Fruit fly (Drosophila melanogaster) whole organism, embryonic: ENCODE data around the gene Rab8.

Experiments
- Asciz ChIP-seq: fragments of 200-800 bp; sonication (Bioruptor generic); optimal IDR thresholded peaks from 2 replicates; lab custom pipeline; 2017; ENCODE audit warnings: missing biosample characterization, mild to moderate bottlenecking, missing genetic modification characterization, missing genetic modification reagents
- Bteb2 ChIP-seq: fragments of 200-800 bp; sonication (Bioruptor generic); optimal IDR thresholded peaks from 2 replicates; lab custom pipeline; 2016; ENCODE audit warnings: missing biosample characterization, missing genetic modification characterization
- CG10543 ChIP-seq: fragments of 200-800 bp; sonication (Bioruptor generic); optimal IDR thresholded peaks from 3 replicates; lab custom pipeline; 2017; ENCODE audit warnings: missing biosample characterization, mild to moderate bottlenecking, missing genetic modification characterization, moderate library complexity
- CG10959 ChIP-seq: fragments of 200-800 bp; sonication (Bioruptor generic); IDR thresholded peaks from 2 replicates; pipeline ENCODE4 v1.3.6; 2022; ENCODE audit warnings: missing biosample characterization, missing genetic modification characterization
- CG10979 ChIP-seq: fragments of 200-800 bp; sonication (Bioruptor generic); optimal IDR thresholded peaks from 2 replicates; lab custom pipeline; 2018; ENCODE audit warnings: missing biosample characterization, mild to moderate bottlenecking, missing genetic modification characterization, moderate library complexity
- CG12942 ChIP-seq: fragments of 200-800 bp; sonication (Bioruptor generic); optimal IDR thresholded peaks from 3 replicates; lab custom pipeline; 2016; ENCODE audit warnings: missing biosample characterization, missing genetic modification characterization
- CG15514 ChIP-seq: fragments of 200-800 bp; sonication (Bioruptor generic); optimal IDR thresholded peaks from 3 replicates; lab custom pipeline; 2017; ENCODE audit warnings: missing biosample characterization, missing genetic modification characterization, mild to moderate bottlenecking, moderate library complexity, missing genetic modification reagents
- CG17829 ChIP-seq: fragments of 200-800 bp; optimal IDR thresholded peaks from 2 replicates; lab custom pipeline; 2019; ENCODE audit warnings: missing biosample characterization, mild to moderate bottlenecking, missing genetic modification characterization, moderate library complexity
- CG1792 ChIP-seq: fragments of 200-800 bp; sonication (Bioruptor generic); optimal IDR thresholded peaks from 2 replicates; lab custom pipeline; 2016; ENCODE audit warnings: missing biosample characterization, missing genetic modification characterization
- CG2678 ChIP-seq: fragments of 200-800 bp; sonication (Bioruptor generic); optimal IDR thresholded peaks from 3 replicates; lab custom pipeline; 2019; ENCODE audit warnings: missing biosample characterization, mild to moderate bottlenecking, missing genetic modification characterization, moderate library complexity
- CG32772 ChIP-seq: fragments of 200-800 bp; sonication (Bioruptor generic); IDR thresholded peaks from 2 replicates; pipeline ENCODE4 v1.3.6; 2022; ENCODE audit warnings: missing biosample characterization, missing genetic modification characterization
- CG42726 ChIP-seq: fragments of 200-800 bp; sonication (Bioruptor generic); IDR thresholded peaks from 2 replicates; pipeline ENCODE4 v1.3.6; 2022; ENCODE audit warnings: missing biosample characterization, missing genetic modification characterization; ENCODE audit not compliant: partially characterized antibody
- CG4820 ChIP-seq: fragments of 200-800 bp; sonication (Bioruptor generic); optimal IDR thresholded peaks from 3 replicates; lab custom pipeline; 2016; ENCODE audit warnings: missing biosample characterization, missing genetic modification characterization
- CG5180 ChIP-seq: fragments of 200-800 bp; sonication (Bioruptor generic); optimal IDR thresholded peaks from 3 replicates; lab custom pipeline; 2017; ENCODE audit warnings: missing biosample characterization, missing genetic modification characterization, mild to moderate bottlenecking, moderate library complexity, missing genetic modification reagents
- CG6683 ChIP-seq: fragments of 200-800 bp; sonication (Bioruptor generic); optimal IDR thresholded peaks from 2 replicates; lab custom pipeline; 2017; ENCODE audit warnings: missing biosample characterization, mild to moderate bottlenecking, missing genetic modification characterization, missing genetic modification reagents
- CG7786 ChIP-seq: fragments of 200-800 bp; sonication (Bioruptor generic); optimal IDR thresholded peaks from 2 replicates; lab custom pipeline; 2016; ENCODE audit warnings: missing biosample characterization, missing genetic modification characterization
- CG8290 ChIP-seq, 3 experiments: fragments of 200-800 bp; sonication (Bioruptor generic); optimal IDR thresholded peaks; 2 replicates each; lab custom pipeline; 2016 to 2019; ENCODE audit warnings: missing biosample characterization in 3 of 3, missing genetic modification characterization in 3 of 3, mild to moderate bottlenecking in 2 of 3, moderate library complexity in 1 of 3
- CG8359 ChIP-seq: fragments of 200-800 bp; sonication (Bioruptor generic); optimal IDR thresholded peaks from 2 replicates; lab custom pipeline; 2017; ENCODE audit warnings: missing biosample characterization, mild to moderate bottlenecking, missing genetic modification characterization, borderline replicate concordance
- Chrac-16 ChIP-seq: fragments of 200-800 bp; sonication (Bioruptor generic); optimal IDR thresholded peaks from 3 replicates; lab custom pipeline; 2016; ENCODE audit warnings: missing biosample characterization, missing genetic modification characterization
- Dll ChIP-seq: fragments of 200-800 bp; sonication (Bioruptor generic); IDR thresholded peaks from 4 replicates; pipeline ENCODE4 v1.3.6; 2022; ENCODE audit warnings: missing biosample characterization, missing genetic modification characterization; ENCODE audit not compliant: partially characterized antibody
- Dp ChIP-seq: fragments of 200-800 bp; sonication (Bioruptor generic); optimal IDR thresholded peaks from 2 replicates; lab custom pipeline; 2018; ENCODE audit warnings: missing biosample characterization, mild to moderate bottlenecking, missing genetic modification characterization, moderate library complexity
- Ets97D ChIP-seq: fragments of 200-800 bp; sonication (Bioruptor generic); optimal IDR thresholded peaks from 3 replicates; lab custom pipeline; 2016; ENCODE audit warnings: missing biosample characterization, missing genetic modification characterization
- Fer2 ChIP-seq: fragments of 200-800 bp; sonication (Bioruptor generic); optimal IDR thresholded peaks from 2 replicates; lab custom pipeline; 2018; ENCODE audit warnings: missing biosample characterization, mild to moderate bottlenecking, missing genetic modification characterization, moderate library complexity
- GATAe ChIP-seq: fragments of 200-800 bp; sonication (Bioruptor generic); conservative IDR thresholded peaks from 2 replicates; pipeline ENCODE4 v1.3.6; 2022; ENCODE audit warnings: missing biosample characterization, missing genetic modification characterization
- Meics ChIP-seq: fragments of 200-800 bp; sonication (Bioruptor generic); optimal IDR thresholded peaks from 2 replicates; lab custom pipeline; 2017; ENCODE audit warnings: missing biosample characterization, mild to moderate bottlenecking, missing genetic modification characterization
- Optix ChIP-seq: fragments of 200-800 bp; sonication (Bioruptor generic); IDR thresholded peaks from 3 replicates; pipeline ENCODE4 v1.3.6; 2022; ENCODE audit warnings: missing biosample characterization, missing genetic modification characterization
- Tbp ChIP-seq: fragments of >200 bp; optimal IDR thresholded peaks from 2 replicates; lab custom pipeline; 2018; ENCODE audit warnings: missing biosample characterization, missing genetic modification characterization
- chn ChIP-seq: fragments of 200-800 bp; sonication (Bioruptor generic); optimal IDR thresholded peaks from 2 replicates; lab custom pipeline; 2016; ENCODE audit warnings: missing biosample characterization, missing genetic modification characterization
- dati ChIP-seq: fragments of 200-800 bp; sonication (Bioruptor generic); IDR thresholded peaks from 2 replicates; pipeline ENCODE4 v1.3.6; 2022; ENCODE audit warnings: missing biosample characterization, missing genetic modification characterization
- emc ChIP-seq: fragments of 200-800 bp; sonication (Bioruptor generic); optimal IDR thresholded peaks from 2 replicates; lab custom pipeline; 2016; ENCODE audit warnings: missing biosample characterization, missing genetic modification characterization
- eyg ChIP-seq: fragments of 200-800 bp; sonication (Bioruptor generic); optimal IDR thresholded peaks from 3 replicates; lab custom pipeline; 2016; ENCODE audit warnings: missing biosample characterization, missing genetic modification characterization
- gfzf ChIP-seq: fragments of 200-800 bp; sonication (Bioruptor generic); optimal IDR thresholded peaks from 2 replicates; lab custom pipeline; 2016; ENCODE audit warnings: missing biosample characterization, mild to moderate bottlenecking, missing genetic modification characterization, moderate library complexity
- hbn ChIP-seq: fragments of 200-800 bp; sonication (Bioruptor generic); IDR thresholded peaks from 2 replicates; pipeline ENCODE4 v1.3.6; 2022; ENCODE audit warnings: missing biosample characterization, missing genetic modification characterization; ENCODE audit not compliant: partially characterized antibody
- hth ChIP-seq: fragments of >200 bp; optimal IDR thresholded peaks from 2 replicates; lab custom pipeline; 2017; ENCODE audit warnings: inconsistent platforms
- jumu ChIP-seq: fragments of 200-800 bp; sonication (Bioruptor generic); optimal IDR thresholded peaks from 3 replicates; lab custom pipeline; 2016; ENCODE audit warnings: missing biosample characterization, missing genetic modification characterization
- klu ChIP-seq: fragments of 200-800 bp; sonication (Bioruptor generic); IDR thresholded peaks from 2 replicates; pipeline ENCODE4 v1.3.6; 2022; ENCODE audit warnings: missing biosample characterization, missing genetic modification characterization
- lmd ChIP-seq: fragments of 200-800 bp; sonication (Bioruptor generic); IDR thresholded peaks from 2 replicates; pipeline ENCODE4 v1.3.6; 2022; ENCODE audit warnings: missing biosample characterization, missing genetic modification characterization
- mirr ChIP-seq: fragments of 200-800 bp; sonication (Bioruptor generic); optimal IDR thresholded peaks from 3 replicates; lab custom pipeline; 2018; ENCODE audit warnings: missing biosample characterization, mild to moderate bottlenecking, missing genetic modification characterization
- peb ChIP-seq: fragments of 200-800 bp; sonication (Bioruptor generic); IDR thresholded peaks from 2 replicates; pipeline ENCODE4 v1.3.6; 2022; ENCODE audit warnings: missing biosample characterization, missing genetic modification characterization
- pfk ChIP-seq: fragments of 200-800 bp; sonication (Bioruptor generic); optimal IDR thresholded peaks from 2 replicates; lab custom pipeline; 2018; ENCODE audit warnings: missing biosample characterization, mild to moderate bottlenecking, missing genetic modification characterization, moderate library complexity
- pros ChIP-seq: fragments of 200-800 bp; sonication (Bioruptor generic); optimal IDR thresholded peaks from 3 replicates; lab custom pipeline; 2019; ENCODE audit warnings: missing biosample characterization, mild to moderate bottlenecking, missing genetic modification characterization, moderate library complexity
- pzg ChIP-seq: fragments of 200-800 bp; sonication (Bioruptor generic); optimal IDR thresholded peaks from 3 replicates; lab custom pipeline; 2018; ENCODE audit warnings: missing biosample characterization, mild to moderate bottlenecking, missing genetic modification characterization, moderate library complexity
- sna ChIP-seq: fragments of 200-800 bp; sonication (Bioruptor generic); IDR thresholded peaks from 2 replicates; pipeline ENCODE4 v1.3.6; 2022; ENCODE audit warnings: missing biosample characterization, missing genetic modification characterization; ENCODE audit not compliant: partially characterized antibody
- tup ChIP-seq: fragments of 200-800 bp; sonication (Bioruptor generic); optimal IDR thresholded peaks from 2 replicates; lab custom pipeline; 2016; ENCODE audit warnings: missing biosample characterization, mild to moderate bottlenecking, missing genetic modification characterization, moderate library complexity
- vfl ChIP-seq: fragments of 200-800 bp; sonication (Bioruptor generic); optimal IDR thresholded peaks from 2 replicates; lab custom pipeline; 2016; ENCODE audit warnings: missing biosample characterization, missing genetic modification characterization
- wor ChIP-seq: fragments of 200-800 bp; sonication (Bioruptor generic); IDR thresholded peaks from 2 replicates; pipeline ENCODE4 v1.3.6; 2022; ENCODE audit warnings: missing biosample characterization, missing genetic modification characterization
- z ChIP-seq: fragments of 200-800 bp; sonication (Bioruptor generic); IDR thresholded peaks from 3 replicates; pipeline ENCODE4 v1.3.6; 2022; ENCODE audit warnings: missing biosample characterization, missing genetic modification characterization
- zen2 ChIP-seq: fragments of 200-800 bp; sonication (Bioruptor generic); IDR thresholded peaks from 3 replicates; pipeline ENCODE4 v1.3.6; 2022; ENCODE audit warnings: missing biosample characterization, missing genetic modification characterization; ENCODE audit not compliant: partially characterized antibody

The Rab8 gene

DNA sequence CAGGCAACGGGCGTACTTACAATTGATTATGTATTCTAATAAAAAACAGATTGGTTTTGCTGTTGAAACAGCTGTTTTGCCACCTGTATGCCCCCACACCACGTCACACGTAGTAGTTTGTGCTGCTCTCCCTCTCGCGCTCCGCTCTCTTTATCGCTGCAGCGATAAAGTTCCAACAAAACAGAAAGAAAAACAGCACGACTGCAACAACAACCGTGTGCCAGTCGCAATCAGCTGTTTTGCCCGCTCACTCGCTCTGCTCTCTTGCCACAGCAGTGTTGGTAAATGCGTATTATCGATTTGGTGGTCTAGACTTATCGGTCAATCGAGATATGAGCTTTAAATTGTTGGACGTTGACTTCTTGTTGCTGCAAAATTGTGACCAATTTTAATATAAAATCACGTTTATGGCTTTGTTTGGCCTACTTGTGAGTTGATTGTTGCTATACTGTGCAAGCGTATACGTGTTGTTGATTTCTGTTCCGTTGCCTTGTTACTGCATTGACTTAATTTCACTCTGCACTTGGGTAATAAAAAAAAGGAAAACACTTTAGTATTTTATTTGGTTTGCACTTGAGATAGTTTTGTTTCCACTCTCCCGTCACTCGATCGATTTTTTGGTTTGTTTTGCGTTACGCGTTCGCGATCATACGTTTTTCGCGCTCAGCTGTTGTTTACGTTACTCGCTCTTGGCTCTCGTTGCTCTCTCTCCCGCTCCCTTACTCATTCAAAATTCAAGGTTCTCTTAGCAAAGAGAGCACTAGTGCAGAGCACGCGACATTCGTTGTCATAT lies 26.2 kb upstream of the Rab8 start (continued):
- TF ChIP-seq CG32772 (no peak), CG12942 (GFP tag; lab: Kevin White, UChicago) (no peak), CG8359 (GFP tag; lab: Kevin White, UChicago) (no peak), jumu (no peak), CG2678 (tag; lab: Kevin White, UChicago) (no peak), Asciz (GFP tag; lab: Kevin White, UChicago) (no peak), CG7786 (GFP tag; lab: Kevin White, UChicago) (peak; percentile 21), CG15514 (GFP tag; lab: Kevin White, UChicago) (peak; percentile 34), CG10959 (no peak), pfk (GFP tag; lab: Kevin White, UChicago) (no peak), CG8290 (GFP tag; optimal IDR thresholded peaks at IDR 0.05; lab: Kevin White, UChicago) (peak; percentile 47), CG8290 (tag; optimal IDR thresholded peaks at IDR 0.05; lab: Kevin White, UChicago) (peak in 1 of 2 experiments; percentile 29), CG4820 (no peak), eyg (GFP tag; lab: Kevin White, UChicago) (no peak), tup (GFP tag; lab: Kevin White, UChicago) (no peak), emc (no peak), Dp (GFP tag; lab: Kevin White, UChicago) (no peak), Optix (GFP tag; lab: Robert Waterston, UW) (no peak), Fer2 (tag; lab: Kevin White, UChicago) (no peak), Bteb2 (GFP tag; lab: Kevin White, UChicago) (peak; percentile 46), CG1792 (GFP tag; lab: Kevin White, UChicago) (no peak), Tbp (no peak), mirr (GFP tag; lab: Kevin White, UChicago) (peak; percentile 1), CG17829 (tag; lab: Kevin White, UChicago) (peak; percentile 23), pros (no peak), Dll (GFP tag; lab: Robert Waterston, UW) (peak; percentile 37; the same call in 1 of the 4 replicates), dati (no peak), pzg (GFP tag; lab: Kevin White, UChicago) (peak; percentile 40), sna (no peak), hbn (GFP tag; lab: Robert Waterston, UW) (no peak; the same call in 1 of the 2 replicates), CG5180 (peak; percentile 21), vfl (GFP tag; lab: Kevin White, UChicago) (peak; percentile 29), hth (lab: Kevin White, UChicago) (no peak), CG6683 (GFP tag; lab: Kevin White, UChicago) (no peak), chn (GFP tag; lab: Kevin White, UChicago) (peak; percentile 41), GATAe (GFP tag; lab: Robert Waterston, UW) (no peak), Chrac-16 (GFP tag; lab: Kevin White, UChicago) (no peak), peb (GFP tag; lab: Robert Waterston, UW) (no peak), Ets97D (peak; percentile 16), gfzf (GFP tag; lab: Kevin White, UChicago) (peak; percentile 3), CG10979 (tag; lab: Kevin White, UChicago) (no peak), z (GFP tag; lab: Robert Waterston, UW) (0 out of 3 replicates have a peak, but pooled peaks have one; percentile 6), zen2 (GFP tag; lab: Robert Waterston, UW) (peak; percentile 39; the same call in 2 of the 3 replicates), klu (GFP tag; lab: Robert Waterston, UW) (no peak), wor (no peak), Meics (GFP tag; lab: Kevin White, UChicago) (peak; percentile 5), CG10543 (GFP tag; lab: Kevin White, UChicago) (peak; percentile 62), CG42726 (GFP tag; lab: Robert Waterston, UW) (0 out of 2 replicates have a peak, but pooled peaks have one; percentile 6), lmd (GFP tag; lab: Robert Waterston, UW) (no peak)
